Fruit fly (Drosophila melanogaster) whole organism, wandering third instar larva: ENCODE results near the gene CG14115.

ENCODE experiments used
- Abd-B ChIP-seq: fragments of >200 bp; optimal IDR thresholded peaks from 2 replicates; lab custom pipeline; 2017; ENCODE audit warnings: missing biosample characterization, missing genetic modification characterization
- CG32264 ChIP-seq: fragments of 200-800 bp; sonication (Bioruptor generic); optimal IDR thresholded peaks from 2 replicates; lab custom pipeline; 2016; ENCODE audit warnings: missing biosample characterization, missing genetic modification characterization
- CG9705 ChIP-seq: fragments of 200-800 bp; sonication (Bioruptor generic); optimal IDR thresholded peaks from 2 replicates; lab custom pipeline; 2018; ENCODE audit warnings: missing biosample characterization, mild to moderate bottlenecking, missing genetic modification characterization
- CrebA ChIP-seq: fragments of 200-800 bp; sonication (Bioruptor generic); optimal IDR thresholded peaks from 2 replicates; lab custom pipeline; 2016; ENCODE audit warnings: missing biosample characterization, mild to moderate bottlenecking, missing genetic modification characterization, borderline replicate concordance
- Dfd ChIP-seq: fragments of >200 bp; optimal IDR thresholded peaks from 2 replicates; lab custom pipeline; 2017; ENCODE audit warnings: missing biosample characterization, missing genetic modification characterization
- Dif ChIP-seq: fragments of 200-275, 200-300 bp; sonication (Bioruptor generic); optimal IDR thresholded peaks from 2 replicates; lab custom pipeline; 2018; ENCODE audit warnings: missing biosample characterization, missing genetic modification characterization; ENCODE audit not compliant: partially characterized antibody
- GATAd ChIP-seq: sonication (Bioruptor generic); optimal IDR thresholded peaks from 2 replicates; lab custom pipeline; 2016; ENCODE audit warnings: missing biosample characterization, missing genetic modification characterization
- HLH106 ChIP-seq: fragments of 200-800 bp; optimal IDR thresholded peaks from 3 replicates; lab custom pipeline; 2019; ENCODE audit warnings: missing biosample characterization, mild to moderate bottlenecking, missing genetic modification characterization, moderate library complexity
- Hnf4 ChIP-seq: fragments of 200-800 bp; sonication (Bioruptor generic); optimal IDR thresholded peaks from 2 replicates; lab custom pipeline; 2016; ENCODE audit warnings: missing biosample characterization, mild to moderate bottlenecking, missing genetic modification characterization
- Hr78 ChIP-seq: fragments of >200 bp; optimal IDR thresholded peaks from 2 replicates; lab custom pipeline; 2017; ENCODE audit warnings: missing biosample characterization, missing genetic modification characterization
- Hr83 ChIP-seq: fragments of 200-300 bp; sonication (Bioruptor generic); optimal IDR thresholded peaks from 2 replicates; lab custom pipeline; 2016; ENCODE audit warnings: missing biosample characterization, mild to moderate bottlenecking, missing genetic modification characterization, moderate library complexity; ENCODE audit not compliant: poor library complexity, severe bottlenecking
- Jra ChIP-seq: sonication (Bioruptor generic); optimal IDR thresholded peaks from 2 replicates; lab custom pipeline; 2016; ENCODE audit warnings: missing biosample characterization, missing genetic modification characterization
- Mio ChIP-seq: sonication (Bioruptor generic); optimal IDR thresholded peaks from 2 replicates; lab custom pipeline; 2016; ENCODE audit warnings: missing biosample characterization, missing genetic modification characterization
- Myc ChIP-seq: fragments of >200 bp; optimal IDR thresholded peaks from 2 replicates; lab custom pipeline; 2017
- N ChIP-seq: fragments of >200 bp; optimal IDR thresholded peaks from 2 replicates; lab custom pipeline; 2018; ENCODE audit warnings: missing biosample characterization, missing external identifiers, missing genetic modification characterization
- OdsH ChIP-seq: fragments of 200-800 bp; sonication (Bioruptor generic); optimal IDR thresholded peaks from 2 replicates; lab custom pipeline; 2016; ENCODE audit warnings: missing biosample characterization, mild to moderate bottlenecking, missing genetic modification characterization
- Rel ChIP-seq, 2 experiments: fragments of 200-800 bp; sonication (Bioruptor generic) in 1 of 2; optimal IDR thresholded peaks; 2 replicates in 1 of 2; 3 replicates in 1 of 2; lab custom pipeline; 2016 to 2019; ENCODE audit warnings: mild to moderate bottlenecking in 2 of 2, missing biosample characterization in 2 of 2, missing genetic modification characterization in 2 of 2, moderate library complexity in 1 of 2
- Sp1 ChIP-seq: fragments of 200-800 bp; sonication (Bioruptor generic); optimal IDR thresholded peaks from 3 replicates; lab custom pipeline; 2019; ENCODE audit warnings: missing biosample characterization, mild to moderate bottlenecking, missing genetic modification characterization, moderate library complexity
- Vsx2 ChIP-seq: fragments of 200-300, 225-300 bp; sonication (Bioruptor generic); optimal IDR thresholded peaks from 2 replicates; lab custom pipeline; 2018; ENCODE audit warnings: missing biosample characterization, missing genetic modification characterization; ENCODE audit not compliant: partially characterized antibody
- br ChIP-seq: fragments of 200-800 bp; sonication (Bioruptor generic); optimal IDR thresholded peaks from 2 replicates; lab custom pipeline; 2016; ENCODE audit warnings: missing biosample characterization, missing genetic modification characterization
- brk ChIP-seq: fragments of 200-800 bp; sonication (Bioruptor generic); optimal IDR thresholded peaks from 2 replicates; lab custom pipeline; 2016; ENCODE audit warnings: missing biosample characterization, mild to moderate bottlenecking, missing genetic modification characterization
- dl ChIP-seq, 2 experiments: fragments of 175-275, 200-275 bp in 1 of 2; fragments of 200-275 bp in 1 of 2; sonication (Bioruptor generic); optimal IDR thresholded peaks; lab custom pipeline; 2018; ENCODE audit warnings: mild to moderate bottlenecking in 2 of 2, missing biosample characterization in 2 of 2, missing genetic modification characterization in 2 of 2, moderate library complexity in 2 of 2; ENCODE audit not compliant: partially characterized antibody in 2 of 2, insufficient read depth in 1 of 2
- dmrt93B ChIP-seq: fragments of 200-800 bp; sonication (Bioruptor generic); optimal IDR thresholded peaks from 2 replicates; lab custom pipeline; 2018; ENCODE audit warnings: missing biosample characterization, mild to moderate bottlenecking, missing genetic modification characterization
- dsf ChIP-seq: sonication (Bioruptor generic); optimal IDR thresholded peaks from 2 replicates; lab custom pipeline; 2016; ENCODE audit warnings: missing biosample characterization, missing genetic modification characterization, borderline replicate concordance
- ey ChIP-seq: fragments of 200-800 bp; sonication (Bioruptor generic); optimal IDR thresholded peaks from 2 replicates; lab custom pipeline; 2016; ENCODE audit warnings: missing biosample characterization, missing genetic modification characterization
- foxo ChIP-seq, 2 experiments: fragments of 200-800 bp; sonication (Bioruptor generic); optimal IDR thresholded peaks; 2 replicates in 1 of 2; 3 replicates in 1 of 2; lab custom pipeline; 2016 to 2017; ENCODE audit warnings: missing biosample characterization in 2 of 2, missing genetic modification characterization in 2 of 2
- fru ChIP-seq: fragments of 200-800 bp; sonication (Bioruptor generic); optimal IDR thresholded peaks from 3 replicates; lab custom pipeline; 2016; ENCODE audit warnings: missing biosample characterization, mild to moderate bottlenecking, missing genetic modification characterization
- h ChIP-seq: fragments of 200-800 bp; sonication (Bioruptor generic); optimal IDR thresholded peaks from 3 replicates; lab custom pipeline; 2016; ENCODE audit warnings: missing biosample characterization, mild to moderate bottlenecking, missing genetic modification characterization
- jim ChIP-seq: fragments of 175-275, 200-325 bp; sonication (Bioruptor generic); optimal IDR thresholded peaks from 2 replicates; lab custom pipeline; 2016; ENCODE audit warnings: missing biosample characterization, mild to moderate bottlenecking, missing genetic modification characterization
- lola ChIP-seq: fragments of >200 bp; optimal IDR thresholded peaks from 2 replicates; lab custom pipeline; 2017; ENCODE audit warnings: missing biosample characterization, missing genetic modification characterization
- pan ChIP-seq: fragments of >200 bp; optimal IDR thresholded peaks from 2 replicates; lab custom pipeline; 2017
- psq ChIP-seq: fragments of 200-800 bp; sonication (Bioruptor generic); optimal IDR thresholded peaks from 3 replicates; lab custom pipeline; 2017; ENCODE audit warnings: missing biosample characterization, mild to moderate bottlenecking, missing genetic modification characterization, moderate library complexity
- rgr ChIP-seq: fragments of 200-800 bp; sonication (Bioruptor generic); optimal IDR thresholded peaks from 3 replicates; lab custom pipeline; 2016; ENCODE audit warnings: missing biosample characterization, mild to moderate bottlenecking, missing genetic modification characterization
- sage ChIP-seq: fragments of 200-800 bp; sonication (Bioruptor generic); optimal IDR thresholded peaks from 2 replicates; lab custom pipeline; 2016; ENCODE audit warnings: missing biosample characterization, mild to moderate bottlenecking, missing genetic modification characterization
- sv ChIP-seq: fragments of 200-800 bp; sonication (Bioruptor generic); optimal IDR thresholded peaks from 3 replicates; lab custom pipeline; 2016; ENCODE audit warnings: missing biosample characterization, missing genetic modification characterization
- tai ChIP-seq: sonication (Bioruptor generic); optimal IDR thresholded peaks from 2 replicates; lab custom pipeline; 2016; ENCODE audit warnings: missing biosample characterization, missing genetic modification characterization
- usp ChIP-seq: fragments of >200 bp; optimal IDR thresholded peaks from 2 replicates; lab custom pipeline; 2017; ENCODE audit warnings: missing biosample characterization, missing genetic modification characterization
- woc ChIP-seq: sonication (Bioruptor generic); optimal IDR thresholded peaks from 2 replicates; lab custom pipeline; 2016; ENCODE audit warnings: missing biosample characterization, mild to moderate bottlenecking, missing genetic modification characterization

CG14115 gene

dm6 chr3L:13041292-13042067, 19.7 kb downstream of the CG14115 start, which contains the start of gene RpS4:
Gene RpS4 (plus strand): TSS chr3L:13041756.
- TF ChIP-seq Dif (GFP tag; lab: Kevin White, UChicago) (peak; percentile 54), sage (GFP tag; lab: Kevin White, UChicago) (peak; percentile 35), foxo (GFP tag; optimal IDR thresholded peaks at IDR 0.05; lab: Kevin White, UChicago) (peak; percentile 6 to 77), GATAd (GFP tag; lab: Kevin White, UChicago) (no peak), br (GFP tag; lab: Kevin White, UChicago) (peak; percentile 86), Myc (lab: Kevin White, UChicago) (peak; percentile 50), N (GFP tag; lab: Kevin White, UChicago) (no peak), CrebA (GFP tag; lab: Kevin White, UChicago) (no peak), Sp1 (GFP tag; lab: Kevin White, UChicago) (peak; percentile 95), Vsx2 (GFP tag; lab: Kevin White, UChicago) (no peak), brk (GFP tag; lab: Kevin White, UChicago) (no peak), woc (GFP tag; lab: Kevin White, UChicago) (peak; percentile 39), dsf (GFP tag; lab: Kevin White, UChicago) (no peak), Mio (GFP tag; lab: Kevin White, UChicago) (peak; percentile 63), Hr83 (peak; percentile 97), psq (peak; percentile 54), h (peak; percentile 85), CG32264 (peak; percentile 51), Jra (GFP tag; lab: Kevin White, UChicago) (peak; percentile 42), pan (lab: Kevin White, UChicago) (no peak), HLH106 (tag; lab: Kevin White, UChicago) (peak; percentile 81), usp (GFP tag; lab: Kevin White, UChicago) (no peak), dmrt93B (GFP tag; lab: Kevin White, UChicago) (peak; percentile 91), Hr78 (GFP tag; lab: Kevin White, UChicago) (no peak), lola (GFP tag; lab: Kevin White, UChicago) (no peak), ey (GFP tag; lab: Kevin White, UChicago) (peak; percentile 71), Hnf4 (GFP tag; lab: Kevin White, UChicago) (peak; percentile 85), tai (GFP tag; lab: Kevin White, UChicago) (no peak), sv (GFP tag; lab: Kevin White, UChicago) (peak; percentile 85), Abd-B (GFP tag; lab: Kevin White, UChicago) (no peak), CG9705 (GFP tag; lab: Kevin White, UChicago) (peak; percentile 93), Dfd (GFP tag; lab: Kevin White, UChicago) (no peak), rgr (peak; percentile 92), dl (GFP tag; optimal IDR thresholded peaks at IDR 0.05; lab: Kevin White, UChicago; ENCODE audit: insufficient read depth in 1 of 2, partially characterized antibody in 2 of 2) (no peak), OdsH (peak; percentile 75), jim (peak; percentile 74), Rel (GFP tag; optimal IDR thresholded peaks at IDR 0.05; lab: Kevin White, UChicago) (no peak), Rel (tag; optimal IDR thresholded peaks at IDR 0.05; lab: Kevin White, UChicago) (peak; percentile 78), fru (GFP tag; lab: Kevin White, UChicago) (peak; percentile 74)

DNA sequence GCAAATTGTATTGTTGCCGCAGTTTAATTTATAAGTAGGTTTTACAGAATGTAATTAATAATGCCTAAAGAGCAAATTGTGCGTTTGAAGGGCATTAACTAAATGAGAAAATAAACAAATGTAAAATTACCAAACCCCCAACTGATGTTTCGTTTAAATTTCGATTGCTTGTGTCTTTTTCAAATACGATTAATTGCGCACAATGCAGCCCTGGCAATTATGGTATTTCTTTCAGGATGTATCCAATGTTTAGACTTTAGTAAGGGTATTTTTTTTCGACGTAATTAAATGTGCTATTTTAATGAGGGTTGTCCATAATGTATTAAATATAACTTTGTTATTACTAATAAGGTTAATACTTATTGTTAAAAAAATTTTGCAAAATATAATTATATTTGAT, 20.4 kb downstream of the CG14115 start:
- TF ChIP-seq lola (GFP tag; lab: Kevin White, UChicago) (no peak), dmrt93B (GFP tag; lab: Kevin White, UChicago) (no peak), usp (GFP tag; lab: Kevin White, UChicago) (no peak), woc (GFP tag; lab: Kevin White, UChicago) (no peak), Sp1 (GFP tag; lab: Kevin White, UChicago) (no peak), Myc (lab: Kevin White, UChicago) (no peak), CG9705 (GFP tag; lab: Kevin White, UChicago) (no peak), Vsx2 (GFP tag; lab: Kevin White, UChicago) (no peak), tai (GFP tag; lab: Kevin White, UChicago) (no peak), HLH106 (tag; lab: Kevin White, UChicago) (no peak)
